Fruit fly (Drosophila melanogaster): Measurements from ENCODE around the gene CG42467.

DNA sequence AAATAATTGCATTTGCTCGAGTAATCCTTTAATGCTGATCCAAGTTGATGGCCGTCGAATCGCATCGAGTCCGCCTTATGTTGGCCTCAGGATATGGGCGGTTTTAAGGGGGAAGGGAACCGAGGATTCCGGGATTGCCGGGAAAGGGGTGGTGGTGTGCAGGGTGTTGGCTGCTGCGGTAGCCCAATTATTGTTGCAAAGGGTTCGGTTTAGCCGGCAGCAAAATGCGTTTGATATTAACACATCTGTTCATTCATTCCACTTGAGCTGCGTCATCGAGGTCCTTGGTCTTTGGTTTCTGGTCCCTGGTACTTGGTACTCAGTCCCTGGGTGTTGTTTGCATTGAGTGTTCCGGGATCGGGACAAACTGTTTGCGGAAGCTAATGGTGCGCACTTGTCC, 19.8 kb upstream of the CG42467 start:
- TF ChIP-seq esn (GFP tag; optimal IDR thresholded peaks at IDR 0.05) (no peak), salr (GFP tag; optimal IDR thresholded peaks at IDR 0.05) (no peak), Sox102F (GFP tag; optimal IDR thresholded peaks at IDR 0.05) (no peak), CG31627 (GFP tag; optimal IDR thresholded peaks at IDR 0.05) (no peak), fd85E (GFP tag; optimal IDR thresholded peaks at IDR 0.05) (no peak), CG6854 (GFP tag; optimal IDR thresholded peaks at IDR 0.05) (no peak), CG8319 (GFP tag; optimal IDR thresholded peaks at IDR 0.05) (no peak), CG10669 (GFP tag; optimal IDR thresholded peaks at IDR 0.05) (no peak), Eip75B (GFP tag; optimal IDR thresholded peaks at IDR 0.05) (no peak), Gug (GFP tag; IDR thresholded peaks at IDR 0.05) (no peak)
